Fruit fly (Drosophila melanogaster) whole organism, pupa: ENCODE measurements around the gene CG18808.
A peak's percentile ranks its signal among the peaks of the same experiment; 100 is the strongest.

Experiments
- CG10348 ChIP-seq: fragments of 200-800 bp; sonication (Bioruptor generic); IDR thresholded peaks from 2 replicates; pipeline ENCODE4 v1.3.6; 2022; ENCODE audit warnings: missing biosample characterization, missing genetic modification characterization
- CG12605 ChIP-seq: fragments of 200-800 bp; sonication (Bioruptor generic); IDR thresholded peaks from 2 replicates; pipeline ENCODE4 v1.3.6; 2022; ENCODE audit warnings: missing biosample characterization, missing genetic modification characterization
- CG13204 ChIP-seq: fragments of 200-800 bp; sonication (Bioruptor generic); optimal IDR thresholded peaks from 2 replicates; lab custom pipeline; 2018; ENCODE audit warnings: missing biosample characterization, mild to moderate bottlenecking, missing genetic modification characterization, moderate library complexity
- CG14655 ChIP-seq: fragments of 200-800 bp; sonication (Bioruptor generic); optimal IDR thresholded peaks from 3 replicates; lab custom pipeline; 2017; ENCODE audit warnings: mild to moderate bottlenecking, missing biosample characterization, missing genetic modification reagents, missing genetic modification characterization
- CG15710 ChIP-seq: fragments of 200-800 bp; sonication (Bioruptor generic); optimal IDR thresholded peaks from 2 replicates; lab custom pipeline; 2018; ENCODE audit warnings: missing biosample characterization, mild to moderate bottlenecking, missing genetic modification characterization, moderate library complexity
- CG17806 ChIP-seq: fragments of 200-800 bp; sonication (Bioruptor generic); optimal IDR thresholded peaks from 2 replicates; lab custom pipeline; 2018; ENCODE audit warnings: missing biosample characterization, mild to moderate bottlenecking, missing genetic modification characterization, moderate library complexity
- CG32121 ChIP-seq: fragments of 200-800 bp; sonication (Bioruptor generic); IDR thresholded peaks from 2 replicates; pipeline ENCODE4 v1.3.6; 2022; ENCODE audit warnings: missing biosample characterization, missing genetic modification characterization
- CG34367 ChIP-seq: fragments of 200-800 bp; sonication (Bioruptor generic); optimal IDR thresholded peaks from 2 replicates; lab custom pipeline; 2018; ENCODE audit warnings: missing biosample characterization, mild to moderate bottlenecking, missing genetic modification characterization
- CG4496 ChIP-seq: fragments of 200-800 bp; sonication (Bioruptor generic); IDR thresholded peaks from 3 replicates; pipeline ENCODE4 v1.3.6; 2022; ENCODE audit warnings: missing biosample characterization, missing genetic modification characterization
- CG8159 ChIP-seq: fragments of 200-800 bp; sonication (Bioruptor generic); optimal IDR thresholded peaks from 3 replicates; lab custom pipeline; 2018; ENCODE audit warnings: missing biosample characterization, mild to moderate bottlenecking, missing genetic modification characterization, moderate library complexity
- CG8301 ChIP-seq: fragments of 200-800 bp; sonication (Bioruptor generic); optimal IDR thresholded peaks from 2 replicates; lab custom pipeline; 2018; ENCODE audit warnings: missing biosample characterization, mild to moderate bottlenecking, missing genetic modification characterization
- CG9948 ChIP-seq: fragments of 200-800 bp; sonication (Bioruptor generic); optimal IDR thresholded peaks from 2 replicates; lab custom pipeline; 2018; ENCODE audit warnings: missing biosample characterization, mild to moderate bottlenecking, missing genetic modification characterization, moderate library complexity
- D1 ChIP-seq: fragments of 200-800 bp; sonication (Bioruptor generic); optimal IDR thresholded peaks from 2 replicates; lab custom pipeline; 2018; ENCODE audit warnings: missing biosample characterization, mild to moderate bottlenecking, missing genetic modification characterization, moderate library complexity
- EcR ChIP-seq: fragments of 200-800 bp; sonication (Bioruptor generic); optimal IDR thresholded peaks from 3 replicates; lab custom pipeline; 2019; ENCODE audit warnings: missing biosample characterization, missing genetic modification characterization, mild to moderate bottlenecking, moderate library complexity, missing genetic modification reagents
- Ets98B ChIP-seq: fragments of 200-800 bp; sonication (Bioruptor generic); IDR thresholded peaks from 2 replicates; pipeline ENCODE4 v1.3.6; 2022; ENCODE audit warnings: missing biosample characterization, missing genetic modification characterization
- Pif1A ChIP-seq: fragments of 200-800 bp; sonication (Bioruptor generic); optimal IDR thresholded peaks from 3 replicates; lab custom pipeline; 2016; ENCODE audit warnings: missing biosample characterization, missing genetic modification characterization
- Pif1B ChIP-seq: fragments of 200-800 bp; sonication (Bioruptor generic); optimal IDR thresholded peaks from 3 replicates; lab custom pipeline; 2016; ENCODE audit warnings: missing biosample characterization, missing genetic modification characterization
- Snoo ChIP-seq: fragments of 200-800 bp; sonication (Bioruptor generic); optimal IDR thresholded peaks from 3 replicates; lab custom pipeline; 2017; ENCODE audit warnings: missing biosample characterization, mild to moderate bottlenecking, missing genetic modification characterization, inconsistent platforms
- fd96Ca ChIP-seq: fragments of 200-800 bp; sonication (Bioruptor generic); IDR thresholded peaks from 3 replicates; pipeline ENCODE4 v1.3.6; 2022; ENCODE audit warnings: missing biosample characterization, missing genetic modification characterization
- gl ChIP-seq: fragments of 200-800 bp; sonication (Bioruptor generic); optimal IDR thresholded peaks from 2 replicates; lab custom pipeline; 2018; ENCODE audit warnings: missing biosample characterization, mild to moderate bottlenecking, missing genetic modification characterization
- rn ChIP-seq: fragments of 200-800 bp; sonication (Bioruptor generic); IDR thresholded peaks from 2 replicates; pipeline ENCODE4 v1.3.6; 2022; ENCODE audit warnings: missing biosample characterization, missing genetic modification characterization

Gene CG18808

dm6 chr3L:4807306-4807705 lies at the start of gene CG18808:
Gene CG18808, minus strand, starts transcription at chr3L:4807406.
- no peak for TF ChIP-seq CG17806 (tag; lab: Kevin White, UChicago)
- no peak for TF ChIP-seq Snoo
- TF ChIP-seq Pif1B (GFP tag; lab: Kevin White, UChicago), result no peak
- TF ChIP-seq CG4496 (GFP tag; lab: Robert Waterston, UW), result no peak
- TF ChIP-seq CG8159, result no peak
- no peak for TF ChIP-seq CG15710 (tag; lab: Kevin White, UChicago)
- TF ChIP-seq Ets98B (GFP tag; lab: Robert Waterston, UW), result no peak
- TF ChIP-seq CG8301, result no peak
- no peak for TF ChIP-seq CG13204
- no peak for TF ChIP-seq gl (tag; lab: Kevin White, UChicago)
- TF ChIP-seq CG12605 (GFP tag; lab: Robert Waterston, UW), result no peak
- TF ChIP-seq CG34367, result no peak
- TF ChIP-seq CG9948 (tag; lab: Kevin White, UChicago), result no peak
- TF ChIP-seq D1 (tag; lab: Kevin White, UChicago), result no peak
- no peak for TF ChIP-seq CG32121 (GFP tag; lab: Robert Waterston, UW)
- no peak for TF ChIP-seq CG10348 (GFP tag; lab: Robert Waterston, UW)
- TF ChIP-seq CG14655 (GFP tag; lab: Kevin White, UChicago), result no peak
- TF ChIP-seq fd96Ca, result no peak

dm6 chr3L:4855208-4855607 lies 48.0 kb upstream of the CG18808 start:
- no peak for TF ChIP-seq CG8159
- TF ChIP-seq Snoo, result no peak
- no peak for TF ChIP-seq CG8301
- no peak for TF ChIP-seq CG13204
- TF ChIP-seq rn, result no peak
- TF ChIP-seq Pif1B (GFP tag; lab: Kevin White, UChicago), result no peak
- no peak for TF ChIP-seq Ets98B (GFP tag; lab: Robert Waterston, UW)
- TF ChIP-seq CG14655 (GFP tag; lab: Kevin White, UChicago), result no peak
- TF ChIP-seq CG15710 (tag; lab: Kevin White, UChicago), result no peak
- TF ChIP-seq fd96Ca, result no peak
- no peak for TF ChIP-seq CG34367
- no peak for TF ChIP-seq CG32121 (GFP tag; lab: Robert Waterston, UW)
- no peak for TF ChIP-seq CG9948 (tag; lab: Kevin White, UChicago)
- no peak for TF ChIP-seq D1 (tag; lab: Kevin White, UChicago)

dm6 chr3L:4854153-4854552 lies 46.9 kb upstream of the CG18808 start:
- TF ChIP-seq CG8301 (no peak), gl (tag; lab: Kevin White, UChicago) (no peak), EcR (no peak), Pif1A (GFP tag; lab: Kevin White, UChicago) (no peak), fd96Ca (no peak), CG13204 (no peak), D1 (tag; lab: Kevin White, UChicago) (no peak), CG10348 (GFP tag; lab: Robert Waterston, UW) (no peak), Snoo (no peak), CG32121 (GFP tag; lab: Robert Waterston, UW) (no peak), CG15710 (tag; lab: Kevin White, UChicago) (no peak)

dm6 chr3L:4853070-4853469 lies 45.9 kb upstream of the CG18808 start:
- TF ChIP-seq CG17806 (tag; lab: Kevin White, UChicago) (no peak), CG15710 (tag; lab: Kevin White, UChicago) (no peak), rn (no peak), Pif1A (GFP tag; lab: Kevin White, UChicago) (no peak), D1 (tag; lab: Kevin White, UChicago) (no peak), gl (tag; lab: Kevin White, UChicago) (no peak), CG4496 (GFP tag; lab: Robert Waterston, UW) (no peak)

dm6 chr3L:4852411-4853050 lies 45.3 kb upstream of the CG18808 start, which contains the start of gene CG32237:
Gene CG32237, minus strand, starts transcription at chr3L:4852461.
- TF ChIP-seq D1 (tag; lab: Kevin White, UChicago), result no peak
- no peak for TF ChIP-seq Ets98B (GFP tag; lab: Robert Waterston, UW)
- no peak for TF ChIP-seq gl (tag; lab: Kevin White, UChicago)
- no peak for TF ChIP-seq CG8159
- TF ChIP-seq CG9948 (tag; lab: Kevin White, UChicago), result no peak
- TF ChIP-seq CG4496 (GFP tag; lab: Robert Waterston, UW), result no peak
- no peak for TF ChIP-seq Snoo
- no peak for TF ChIP-seq EcR

dm6 chr3L:4848066-4848465 lies 40.9 kb upstream of the CG18808 start:
- TF ChIP-seq CG17806 (tag; lab: Kevin White, UChicago), result no peak
- TF ChIP-seq Pif1B (GFP tag; lab: Kevin White, UChicago), result no peak
- TF ChIP-seq EcR, result no peak
- no peak for TF ChIP-seq CG8159
- no peak for TF ChIP-seq CG12605 (GFP tag; lab: Robert Waterston, UW)
- no peak for TF ChIP-seq CG13204
- no peak for TF ChIP-seq CG9948 (tag; lab: Kevin White, UChicago)
- TF ChIP-seq gl (tag; lab: Kevin White, UChicago), result no peak
- TF ChIP-seq D1 (tag; lab: Kevin White, UChicago), result no peak
- peak; percentile 58 for TF ChIP-seq CG32121 (GFP tag; lab: Robert Waterston, UW)
- TF ChIP-seq CG8301, result no peak
- 0 out of 2 replicates have a peak, but pooled peaks have one; percentile 32 for TF ChIP-seq rn
- TF ChIP-seq CG15710 (tag; lab: Kevin White, UChicago), result no peak
- TF ChIP-seq CG4496 (GFP tag; lab: Robert Waterston, UW), result peak; percentile 61; the same call in 2 of the 3 replicates
- TF ChIP-seq CG34367, result no peak
- TF ChIP-seq fd96Ca, result 0 out of 3 replicates have a peak, but pooled peaks have one; percentile 13
- TF ChIP-seq Ets98B (GFP tag; lab: Robert Waterston, UW), result peak; percentile 66
- TF ChIP-seq Snoo, result no peak
- TF ChIP-seq Pif1A (GFP tag; lab: Kevin White, UChicago), result no peak
- TF ChIP-seq CG14655 (GFP tag; lab: Kevin White, UChicago), result no peak
- TF ChIP-seq CG10348 (GFP tag; lab: Robert Waterston, UW), result no peak
